Worm (Caenorhabditis elegans) whole organism, midembryonic: ENCODE data around the gene F02C12.1.

Source experiments
- T22C8.4 ChIP-seq: fragments of 200-800 bp; sonication (Bioruptor generic); IDR thresholded peaks from 2 replicates; pipeline ENCODE4 v1.3.6; 2022; ENCODE audit warnings: missing genetic modification characterization, missing compliant biosample characterization
- cog-1 ChIP-seq: sonication (generic microtip); optimal IDR thresholded peaks from 2 replicates; lab custom pipeline; 2016; ENCODE audit warnings: missing genetic modification characterization, missing compliant biosample characterization
- flt-1 ChIP-seq: fragments of 200-800 bp; sonication (Bioruptor generic); IDR thresholded peaks from 2 replicates; pipeline ENCODE4 v1.3.6; 2022; ENCODE audit warnings: missing genetic modification characterization, missing compliant biosample characterization
- klf-2 ChIP-seq: fragments of 200-800 bp; sonication (Bioruptor generic); conservative IDR thresholded peaks from 2 replicates; pipeline ENCODE4 v1.3.6; 2022; ENCODE audit warnings: missing genetic modification reagents, missing genetic modification characterization, missing compliant biosample characterization
- med-1 ChIP-seq: sonication (generic microtip); optimal IDR thresholded peaks from 2 replicates; lab custom pipeline; 2017; ENCODE audit warnings: missing genetic modification characterization, mild to moderate bottlenecking, missing compliant biosample characterization, antibody characterized with exemption, missing genetic modification reagents; ENCODE audit not compliant: insufficient read depth
- ref-1 ChIP-seq: fragments of 200-800 bp; sonication (Bioruptor generic); conservative IDR thresholded peaks from 2 replicates; pipeline ENCODE4 v1.3.6; 2022; ENCODE audit warnings: missing genetic modification reagents, missing genetic modification characterization, missing compliant biosample characterization
- tab-1 ChIP-seq: fragments of 200-800 bp; sonication (Bioruptor generic); IDR thresholded peaks from 2 replicates; pipeline ENCODE4 v1.3.6; 2022; ENCODE audit warnings: missing genetic modification characterization, missing compliant biosample characterization
- ztf-23 ChIP-seq: fragments of 200-800 bp; sonication (Bioruptor generic); IDR thresholded peaks from 2 replicates; pipeline ENCODE4 v1.3.6; 2022; ENCODE audit warnings: missing genetic modification reagents, missing genetic modification characterization, missing compliant biosample characterization
- ztf-29 ChIP-seq: fragments of 200-800 bp; sonication (Bioruptor generic); IDR thresholded peaks from 2 replicates; pipeline ENCODE4 v1.3.6; 2022; ENCODE audit warnings: missing genetic modification reagents, missing genetic modification characterization, missing compliant biosample characterization

- no peak for TF ChIP-seq flt-1 (GFP tag; lab: Robert Waterston, UW)
- no peak for TF ChIP-seq ztf-23
- no peak for TF ChIP-seq ref-1 (GFP tag; lab: Robert Waterston, UW)
- TF ChIP-seq cog-1 (tag; lab: Kevin White, UChicago), result no peak
- no peak for TF ChIP-seq ztf-29 (GFP tag; lab: Robert Waterston, UW)
- TF ChIP-seq klf-2 (GFP tag; lab: Robert Waterston, UW), result no peak
- TF ChIP-seq med-1 (GFP tag; lab: Kevin White, UChicago), result no peak
- no peak for TF ChIP-seq T22C8.4 (GFP tag; lab: Robert Waterston, UW)
- no peak for TF ChIP-seq tab-1 (GFP tag; lab: Robert Waterston, UW)
Measured at ce11 chrX:13380988-13381742, 20.7 kb upstream of the F02C12.1 start.
